Worm (Caenorhabditis elegans): ENCODE results near the gene hsp-17.

hsp-17 gene

ce11 chrV:8394357-8394850, 8.7 kb upstream of the hsp-17 start, which contains the start of the genes pho-6 and F52E1.3:
Gene pho-6, minus strand, starts transcription at chrV:8394457.
Gene F52E1.3, plus strand, starts transcription at chrV:8394800.
- TF ChIP-seq fkh-10 (GFP tag; optimal IDR thresholded peaks at IDR 0.05) (no peak), elt-3 (tag; optimal IDR thresholded peaks at IDR 0.05) (no peak), tbx-2 (tag; optimal IDR thresholded peaks at IDR 0.05) (no peak), pag-3 (tag; optimal IDR thresholded peaks at IDR 0.05; ENCODE audit: borderline replicate concordance, insufficient read depth) (no peak), fkh-4 (tag; optimal IDR thresholded peaks at IDR 0.05; ENCODE audit: borderline replicate concordance) (no peak), ama-1 (optimal IDR thresholded peaks at IDR 0.05) (no peak)

DNA sequence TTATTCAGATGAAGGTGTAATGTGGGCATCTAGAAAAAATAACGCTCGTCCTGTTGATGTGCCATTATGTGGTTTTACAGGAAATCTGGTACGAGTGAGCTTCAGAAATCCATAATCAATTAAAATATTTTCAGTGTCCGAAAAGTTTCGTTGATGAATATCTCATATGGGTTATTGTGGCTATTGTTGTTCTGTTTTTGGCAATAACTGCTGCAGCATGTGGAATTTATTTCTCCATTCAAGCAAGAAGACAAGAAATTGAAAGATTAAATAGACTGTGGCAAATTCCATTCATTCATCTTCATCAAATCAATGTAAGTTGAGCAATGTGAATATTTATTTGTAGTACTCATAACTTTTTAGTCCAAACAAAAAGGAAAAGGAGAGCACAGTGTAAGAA, 3.6 kb upstream of the hsp-17 start:
- TF ChIP-seq lsy-2 (tag; optimal IDR thresholded peaks at IDR 0.05): no peak
- TF ChIP-seq irx-1 (tag; optimal IDR thresholded peaks at IDR 0.05): no peak
- no peak for TF ChIP-seq ama-1 (optimal IDR thresholded peaks at IDR 0.05)
- TF ChIP-seq aha-1 (tag; optimal IDR thresholded peaks at IDR 0.05): no peak
- no peak for TF ChIP-seq Y116A8C.19 (tag; optimal IDR thresholded peaks at IDR 0.05; ENCODE audit: borderline replicate concordance)
- no peak for TF ChIP-seq nhr-11 (tag; optimal IDR thresholded peaks at IDR 0.05)
- TF ChIP-seq tlp-1 (tag; optimal IDR thresholded peaks at IDR 0.05): no peak
- TF ChIP-seq C16A3.4 (tag; optimal IDR thresholded peaks at IDR 0.05): no peak
- TF ChIP-seq elt-2 (tag; optimal IDR thresholded peaks at IDR 0.05): no peak
- TF ChIP-seq jun-1 (tag; optimal IDR thresholded peaks at IDR 0.05): no peak
- TF ChIP-seq alr-1 (tag; optimal IDR thresholded peaks at IDR 0.05; ENCODE audit: borderline replicate concordance): no peak
- no peak for TF ChIP-seq hlh-17 (GFP tag; optimal IDR thresholded peaks at IDR 0.05; ENCODE audit: borderline replicate concordance)
- no peak for TF ChIP-seq C04F5.9 (tag; optimal IDR thresholded peaks at IDR 0.05)
- no peak for TF ChIP-seq hpl-2 (GFP tag; optimal IDR thresholded peaks at IDR 0.05)
- no peak for TF ChIP-seq unc-86 (tag; optimal IDR thresholded peaks at IDR 0.05)
- no peak for TF ChIP-seq sox-4 (tag; optimal IDR thresholded peaks at IDR 0.05)
- no peak for TF ChIP-seq nhr-90 (tag; optimal IDR thresholded peaks at IDR 0.05; ENCODE audit: poor library complexity)

ce11 chrV:8387056-8387455, 1.3 kb upstream of the hsp-17 start, which contains the start of gene gcy-7:
Gene gcy-7, plus strand, starts transcription at chrV:8387356.
- TF ChIP-seq nhr-85 (tag) (no peak), nhr-77 (tag; optimal IDR thresholded peaks at IDR 0.05) (no peak), C34B4.2 (tag; optimal IDR thresholded peaks at IDR 0.05) (no peak), vab-15 (tag; optimal IDR thresholded peaks at IDR 0.05) (no peak), aly-2 (tag; optimal IDR thresholded peaks at IDR 0.05) (no peak), dsc-1 (tag; optimal IDR thresholded peaks at IDR 0.05) (no peak), ceh-88 (GFP tag; IDR thresholded peaks at IDR 0.05) (no peak), lin-35 (GFP tag; optimal IDR thresholded peaks at IDR 0.05) (no peak), skn-1 (tag; optimal IDR thresholded peaks at IDR 0.05) (no peak), unc-30 (tag; optimal IDR thresholded peaks at IDR 0.05) (no peak), isw-1 (GFP tag; IDR thresholded peaks at IDR 0.05) (no peak), fkh-4 (tag; optimal IDR thresholded peaks at IDR 0.05; ENCODE audit: borderline replicate concordance) (no peak), fkh-8 (tag; optimal IDR thresholded peaks at IDR 0.05) (no peak), hlh-4 (tag; optimal IDR thresholded peaks at IDR 0.05) (no peak), irx-1 (tag; optimal IDR thresholded peaks at IDR 0.05) (no peak), lin-15B (tag; optimal IDR thresholded peaks at IDR 0.05) (no peak), sptf-1 (tag; optimal IDR thresholded peaks at IDR 0.05) (no peak), ets-5 (GFP tag; IDR thresholded peaks at IDR 0.05) (no peak), mef-2 (tag; optimal IDR thresholded peaks at IDR 0.05) (no peak)

- TF ChIP-seq ets-5 (GFP tag; IDR thresholded peaks at IDR 0.05) (no peak), swsn-7 (tag; optimal IDR thresholded peaks at IDR 0.05) (no peak), irx-1 (tag; optimal IDR thresholded peaks at IDR 0.05) (no peak), nhr-28 (tag; optimal IDR thresholded peaks at IDR 0.05) (no peak), nhr-71 (tag; optimal IDR thresholded peaks at IDR 0.05) (no peak), mep-1 (tag; optimal IDR thresholded peaks at IDR 0.05) (no peak), xbp-1 (tag; optimal IDR thresholded peaks at IDR 0.05) (no peak)
Measured at ce11 chrV:8384809-8385208, 920 bp downstream of the hsp-17 start.
